Worm (Caenorhabditis elegans) whole organism, L1 larva: ENCODE measurements around the gene rin-1.
A peak's percentile ranks its signal among the peaks of the same experiment; 100 is the strongest.
"Not testable (repeated sequence)": the region's sequence is repeated elsewhere in the genome, so short reads cannot be mapped to it uniquely, and the experiment has no call there.

Experiments used
- C16A3.4 ChIP-seq: fragments of 150-350 bp; optimal IDR thresholded peaks from 2 replicates; lab custom pipeline; 2014; ENCODE audit warnings: missing biosample characterization, missing genetic modification characterization
- Y116A8C.19 ChIP-seq: sonication (generic microtip); optimal IDR thresholded peaks from 2 replicates; lab custom pipeline; 2016; ENCODE audit warnings: missing compliant biosample characterization, missing genetic modification characterization, borderline replicate concordance
- aly-2 ChIP-seq: fragments of 150-350 bp; optimal IDR thresholded peaks from 2 replicates; lab custom pipeline; 2014; ENCODE audit warnings: missing biosample characterization, missing genetic modification characterization
- ama-1 ChIP-seq: fragments of 150-350 bp; optimal IDR thresholded peaks from 2 replicates; lab custom pipeline; 2014
- blmp-1 ChIP-seq: fragments of 150-350 bp; optimal IDR thresholded peaks from 2 replicates; lab custom pipeline; 2014; ENCODE audit warnings: missing biosample characterization, missing genetic modification characterization
- ceh-63 ChIP-seq: fragments of 200-800 bp; sonication (Bioruptor generic); optimal IDR thresholded peaks from 2 replicates; lab custom pipeline; 2018; ENCODE audit warnings: mild to moderate bottlenecking, missing genetic modification characterization, missing compliant biosample characterization
- ceh-90 ChIP-seq: sonication (generic microtip); optimal IDR thresholded peaks from 2 replicates; lab custom pipeline; 2016; ENCODE audit warnings: missing genetic modification characterization, missing compliant biosample characterization
- ces-1 ChIP-seq: fragments of 150-350 bp; optimal IDR thresholded peaks from 2 replicates; lab custom pipeline; 2014; ENCODE audit warnings: missing biosample characterization, missing genetic modification reagents, missing genetic modification characterization
- dsc-1 ChIP-seq: sonication (generic microtip); optimal IDR thresholded peaks from 2 replicates; lab custom pipeline; 2016; ENCODE audit warnings: mild to moderate bottlenecking, missing genetic modification characterization, missing compliant biosample characterization
- efl-1 ChIP-seq, 4 experiments: fragments of 150-350 bp; optimal IDR thresholded peaks in 3 of 4; peaks in 1 of 4; 1 replicate in 1 of 4; 2 replicates in 3 of 4; lab custom pipeline; 2014; ENCODE audit warnings: missing biosample characterization in 2 of 4, missing genetic modification characterization in 2 of 4, missing genetic modification reagents in 2 of 4
- elt-3 ChIP-seq, 6 experiments: fragments of 150-350 bp in 1 of 6; sonication (generic microtip); optimal IDR thresholded peaks; 2 replicates each; lab custom pipeline; 2017 to 2018; ENCODE audit warnings: missing biosample characterization in 6 of 6, missing genetic modification characterization in 6 of 6, inconsistent platforms in 1 of 6
- ets-5 ChIP-seq: fragments of 200-800 bp; sonication (Bioruptor generic); IDR thresholded peaks from 2 replicates; pipeline ENCODE4 v1.3.6; 2022; ENCODE audit warnings: missing genetic modification characterization, missing compliant biosample characterization
- irx-1 ChIP-seq: sonication (generic microtip); optimal IDR thresholded peaks from 2 replicates; lab custom pipeline; 2016; ENCODE audit warnings: missing genetic modification characterization, missing compliant biosample characterization
- lin-13 ChIP-seq: fragments of 150-350 bp; optimal IDR thresholded peaks from 2 replicates; lab custom pipeline; 2014; ENCODE audit warnings: missing biosample characterization, missing genetic modification reagents, missing genetic modification characterization
- lin-35 ChIP-seq, 2 experiments: fragments of 150-350 bp; optimal IDR thresholded peaks; 2 replicates each; lab custom pipeline; 2014; ENCODE audit warnings: missing biosample characterization in 2 of 2, missing genetic modification characterization in 2 of 2, missing genetic modification reagents in 2 of 2
- lsy-2 ChIP-seq, 2 experiments: fragments of 150-350 bp; optimal IDR thresholded peaks; 2 replicates each; lab custom pipeline; 2014; ENCODE audit warnings: missing biosample characterization in 2 of 2, missing genetic modification characterization in 2 of 2
- mab-9 ChIP-seq: fragments of 200-800 bp; sonication (Bioruptor generic); IDR thresholded peaks from 2 replicates; pipeline ENCODE4 v1.3.6; 2022; ENCODE audit warnings: missing genetic modification reagents, missing genetic modification characterization, missing compliant biosample characterization
- mep-1 ChIP-seq: fragments of 150-350 bp; optimal IDR thresholded peaks from 2 replicates; lab custom pipeline; 2014; ENCODE audit warnings: missing biosample characterization, missing genetic modification characterization
- nhr-11 ChIP-seq: fragments of 150-350 bp; optimal IDR thresholded peaks from 2 replicates; lab custom pipeline; 2014; ENCODE audit warnings: missing biosample characterization, missing genetic modification characterization
- nhr-19 ChIP-seq: fragments of 200-800 bp; sonication (Bioruptor generic); conservative IDR thresholded peaks from 2 replicates; pipeline ENCODE4 v1.3.6; 2022; ENCODE audit warnings: missing genetic modification characterization, missing compliant biosample characterization
- nhr-28 ChIP-seq: fragments of 150-350 bp; optimal IDR thresholded peaks from 2 replicates; lab custom pipeline; 2014; ENCODE audit warnings: missing biosample characterization, missing genetic modification characterization
- nhr-47 ChIP-seq: sonication (generic microtip); optimal IDR thresholded peaks from 2 replicates; lab custom pipeline; 2016; ENCODE audit warnings: mild to moderate bottlenecking, missing genetic modification characterization, moderate library complexity, missing compliant biosample characterization
- nhr-71 ChIP-seq: sonication (generic microtip); optimal IDR thresholded peaks from 2 replicates; lab custom pipeline; 2016; ENCODE audit warnings: mild to moderate bottlenecking, missing genetic modification characterization, moderate library complexity, missing compliant biosample characterization
- nhr-76 ChIP-seq: sonication (generic microtip); optimal IDR thresholded peaks from 2 replicates; lab custom pipeline; 2017; ENCODE audit warnings: missing biosample characterization, missing genetic modification characterization
- rnt-1 ChIP-seq: sonication (generic microtip); optimal IDR thresholded peaks from 2 replicates; lab custom pipeline; 2016; ENCODE audit warnings: mild to moderate bottlenecking, missing genetic modification characterization, moderate library complexity, missing compliant biosample characterization
- skn-1 ChIP-seq: fragments of 150-350 bp; optimal IDR thresholded peaks from 2 replicates; lab custom pipeline; 2014; ENCODE audit warnings: missing biosample characterization, missing genetic modification characterization
- sup-37 ChIP-seq: fragments of 200-800 bp; sonication (Bioruptor generic); optimal IDR thresholded peaks from 2 replicates; lab custom pipeline; 2018; ENCODE audit warnings: mild to moderate bottlenecking, missing genetic modification characterization, missing compliant biosample characterization
- tbx-2 ChIP-seq: sonication (generic microtip); optimal IDR thresholded peaks from 2 replicates; lab custom pipeline; 2016; ENCODE audit warnings: missing genetic modification characterization, missing compliant biosample characterization
- tlp-1 ChIP-seq: fragments of 150-350 bp; optimal IDR thresholded peaks from 2 replicates; lab custom pipeline; 2014; ENCODE audit warnings: missing biosample characterization, missing genetic modification characterization
- unc-98 ChIP-seq: fragments of 200-800 bp; sonication (Bioruptor generic); IDR thresholded peaks from 2 replicates; pipeline ENCODE4 v1.3.6; 2022; ENCODE audit warnings: missing genetic modification characterization, missing compliant biosample characterization
- xbp-1 ChIP-seq: sonication (generic microtip); optimal IDR thresholded peaks from 2 replicates; lab custom pipeline; 2016; ENCODE audit warnings: missing genetic modification characterization, missing compliant biosample characterization

rin-1 gene

ce11 chrV:14773048-14773447 is 42.4 kb downstream of the rin-1 start, which contains the start of gene haf-7 (continued):
- TF ChIP-seq ama-1 = no peak
- no peak for TF ChIP-seq ceh-63
- TF ChIP-seq blmp-1 (tag; lab: Kevin White, UChicago) = no peak
- no peak for TF ChIP-seq ces-1
- TF ChIP-seq ceh-90 = no peak
- no peak for TF ChIP-seq Y116A8C.19
- no peak for TF ChIP-seq xbp-1 (tag; lab: Kevin White, UChicago)
- TF ChIP-seq nhr-11 (tag; lab: Kevin White, UChicago) = no peak
- TF ChIP-seq efl-1 (optimal IDR thresholded peaks at IDR 0.05; lab: Kevin White, UChicago) = peak; percentile 39 to 50
- TF ChIP-seq efl-1 (GFP tag; optimal IDR thresholded peaks at IDR 0.05 in 1 of 2; lab: Kevin White, UChicago) = no peak
- TF ChIP-seq tlp-1 (tag; lab: Kevin White, UChicago) = no peak
- TF ChIP-seq aly-2 (tag; lab: Kevin White, UChicago) = no peak
- TF ChIP-seq nhr-76 (tag; lab: Kevin White, UChicago) = no peak
- TF ChIP-seq C16A3.4 = no peak
- TF ChIP-seq dsc-1 = no peak
- no peak for TF ChIP-seq mab-9
- peak; percentile 83 for TF ChIP-seq skn-1 (tag; lab: Kevin White, UChicago)
- peak in 2 of 6 experiments; percentile 10 to 44 for TF ChIP-seq elt-3 (tag; optimal IDR thresholded peaks at IDR 0.05; lab: Kevin White, UChicago)
- no peak for TF ChIP-seq nhr-47 (tag; lab: Kevin White, UChicago)
- no peak for TF ChIP-seq unc-98
- peak; percentile 22 to 33 for TF ChIP-seq lin-35 (GFP tag; optimal IDR thresholded peaks at IDR 0.05; lab: Kevin White, UChicago)
- no peak for TF ChIP-seq tbx-2 (tag; lab: Kevin White, UChicago)
- TF ChIP-seq rnt-1 (tag; lab: Kevin White, UChicago) = peak; percentile 36
- TF ChIP-seq mep-1 = no peak

DNA sequence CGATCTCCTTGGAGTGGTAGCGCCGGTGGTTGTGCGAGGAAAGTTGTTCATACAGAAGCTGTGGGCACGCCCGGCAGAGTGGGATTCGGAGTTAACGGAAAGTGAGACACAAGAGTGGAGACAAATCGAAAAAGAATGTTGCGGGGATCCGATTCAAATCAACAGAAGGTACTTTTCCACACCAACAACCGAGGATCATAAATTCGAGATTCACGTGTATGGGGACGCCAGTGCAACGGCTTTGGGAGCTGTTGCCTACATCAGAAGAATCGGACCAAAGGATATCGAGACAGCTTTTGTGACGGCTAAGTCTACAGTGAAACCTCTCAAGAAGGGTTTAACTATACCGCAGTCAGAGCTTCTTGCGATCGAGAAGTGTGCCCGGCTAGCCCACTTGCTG is 51.8 kb downstream of the rin-1 start:
- TF ChIP-seq lsy-2 (tag; optimal IDR thresholded peaks at IDR 0.05; lab: Kevin White, UChicago) (no peak), ets-5 (no peak), nhr-76 (tag; lab: Kevin White, UChicago) (no peak), ceh-90 (no peak), ces-1 (no peak), efl-1 (optimal IDR thresholded peaks at IDR 0.05; lab: Kevin White, UChicago) (no peak), efl-1 (GFP tag; optimal IDR thresholded peaks at IDR 0.05 in 1 of 2; lab: Kevin White, UChicago) (peak in 1 of 2 experiments; percentile 79), blmp-1 (tag; lab: Kevin White, UChicago) (no peak)

- no peak for TF ChIP-seq efl-1 (optimal IDR thresholded peaks at IDR 0.05; lab: Kevin White, UChicago)
- peak in 1 of 2 experiments; percentile 12 for TF ChIP-seq efl-1 (GFP tag; optimal IDR thresholded peaks at IDR 0.05 in 1 of 2; lab: Kevin White, UChicago)
- no peak for TF ChIP-seq tbx-2 (tag; lab: Kevin White, UChicago)
Measured at ce11 chrV:14762563-14762962, 52.8 kb downstream of the rin-1 start.

DNA sequence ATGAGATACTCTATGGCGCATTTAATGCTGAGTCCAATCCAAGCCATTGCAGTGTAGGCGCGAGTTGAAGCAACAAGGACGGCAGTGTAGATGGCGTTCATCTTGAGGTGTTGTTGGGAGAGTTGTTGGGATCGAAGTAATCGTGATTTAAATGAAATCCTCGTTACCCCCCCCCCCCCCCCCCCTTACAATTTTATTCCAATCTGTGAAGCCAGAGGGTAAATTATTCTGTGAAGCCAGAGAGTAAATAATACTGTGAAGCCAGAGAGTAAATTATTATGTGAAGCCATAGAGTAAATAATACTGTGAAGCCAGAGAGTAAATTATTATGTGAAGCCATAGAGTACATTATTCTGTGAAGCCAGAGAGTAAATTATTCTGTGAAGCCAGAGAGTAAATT is 65.0 kb downstream of the rin-1 start, which contains the start of gene nspa-10:
Gene nspa-10 (minus strand): TSS at position 101 of the 400 bp plus-strand sequence.
- TF ChIP-seq nhr-71, skn-1, xbp-1 (tag; lab: Kevin White, UChicago): not testable (repeated sequence)

- no peak for TF ChIP-seq sup-37
- TF ChIP-seq lin-13 (GFP tag; lab: Kevin White, UChicago) = no peak
- no peak for TF ChIP-seq dsc-1
Measured at ce11 chrV:14748608-14749137, 66.7 kb downstream of the rin-1 start, which contains the start of the genes lipl-8 and Y50E8A.22. Gene lipl-8 (minus strand): TSS chrV:14748708. Gene Y50E8A.22 (minus strand): TSS chrV:14749087.

DNA sequence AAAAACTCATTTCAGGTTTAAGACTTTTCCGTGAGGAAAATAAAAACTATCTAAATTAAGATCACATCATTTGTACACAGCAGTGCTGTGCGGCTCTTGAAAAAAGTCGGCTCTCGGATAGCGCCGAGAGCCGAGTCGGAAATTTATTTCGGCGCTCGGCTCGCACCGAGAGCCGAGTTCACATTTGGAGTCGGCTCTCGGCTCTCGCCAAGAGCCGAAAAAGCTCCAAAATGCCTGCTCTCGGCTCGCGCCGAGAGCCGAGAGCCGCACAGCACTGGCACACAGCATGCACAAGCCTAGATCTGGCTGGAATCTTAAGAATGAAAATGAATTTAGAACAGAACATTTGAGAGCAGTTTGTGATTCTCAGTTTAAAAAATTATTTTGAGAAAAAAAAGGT is 68.4 kb downstream of the rin-1 start:
- TF ChIP-seq irx-1 (tag; lab: Kevin White, UChicago) (no peak), sup-37 (no peak)

DNA sequence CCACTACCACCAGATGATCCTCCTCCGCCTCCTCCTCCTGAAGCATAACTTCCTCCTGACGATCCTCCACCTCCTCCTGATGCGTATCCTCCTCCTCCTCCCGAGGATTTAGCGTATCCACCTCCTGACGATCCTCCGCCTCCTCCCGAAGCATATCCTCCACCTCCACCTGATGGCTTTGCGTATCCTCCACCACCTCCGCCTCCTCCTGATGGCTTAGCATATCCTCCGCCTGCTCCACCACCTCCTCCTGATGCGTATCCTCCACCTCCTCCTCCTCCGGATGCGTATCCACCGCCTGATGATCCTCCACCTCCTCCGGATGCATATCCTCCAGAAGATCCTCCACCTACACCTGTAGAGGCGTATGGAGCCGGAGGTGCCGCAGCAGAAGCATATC is 70.6 kb downstream of the rin-1 start:
- TF ChIP-seq nhr-19 (no peak), nhr-28 (tag; lab: Kevin White, UChicago) (no peak), lin-35 (GFP tag; optimal IDR thresholded peaks at IDR 0.05; lab: Kevin White, UChicago) (no peak), nhr-71 (tag; lab: Kevin White, UChicago) (no peak)
